Fruit fly (Drosophila melanogaster) whole organism, embryonic: ENCODE measurements around the gene AspRS-m.

Experiments used
- Ada2b ChIP-seq: fragments of 200-800 bp; sonication (Bioruptor generic); IDR thresholded peaks from 2 replicates; pipeline ENCODE4 v1.3.6; 2022; ENCODE audit warnings: missing biosample characterization, missing genetic modification characterization
- Atf-2 ChIP-seq: fragments of 200-800 bp; sonication (Bioruptor generic); optimal IDR thresholded peaks from 2 replicates; lab custom pipeline; 2016; ENCODE audit warnings: missing biosample characterization, missing genetic modification characterization
- Awh ChIP-seq: fragments of 200-800 bp; sonication (Bioruptor generic); IDR thresholded peaks from 2 replicates; pipeline ENCODE4, ENCODE4 v1.3.6; 2022; ENCODE audit warnings: missing biosample characterization, missing genetic modification characterization
- Bteb2 ChIP-seq: fragments of 200-800 bp; sonication (Bioruptor generic); optimal IDR thresholded peaks from 2 replicates; lab custom pipeline; 2016; ENCODE audit warnings: missing biosample characterization, missing genetic modification characterization
- CG11085 ChIP-seq: fragments of 200-800 bp; sonication (Bioruptor generic); IDR thresholded peaks from 2 replicates; pipeline ENCODE4 v1.3.6; 2022; ENCODE audit warnings: missing biosample characterization, missing genetic modification characterization
- CG12942 ChIP-seq: fragments of 200-800 bp; sonication (Bioruptor generic); optimal IDR thresholded peaks from 3 replicates; lab custom pipeline; 2016; ENCODE audit warnings: missing biosample characterization, missing genetic modification characterization
- CG15696 ChIP-seq: fragments of 200-800 bp; sonication (Bioruptor generic); optimal IDR thresholded peaks from 2 replicates; lab custom pipeline; 2019; ENCODE audit warnings: missing biosample characterization, mild to moderate bottlenecking, missing genetic modification characterization, moderate library complexity
- CG1603 ChIP-seq: fragments of 200-800 bp; sonication (Bioruptor generic); optimal IDR thresholded peaks from 2 replicates; lab custom pipeline; 2019; ENCODE audit warnings: missing biosample characterization, mild to moderate bottlenecking, missing genetic modification characterization, moderate library complexity
- CG16813 ChIP-seq: fragments of 200-800 bp; sonication (Bioruptor generic); IDR thresholded peaks from 3 replicates; pipeline ENCODE4 v1.3.6; 2022; ENCODE audit warnings: missing biosample characterization, missing genetic modification characterization; ENCODE audit not compliant: partially characterized antibody
- CG16863 ChIP-seq: fragments of 200-800 bp; sonication (Bioruptor generic); optimal IDR thresholded peaks from 3 replicates; lab custom pipeline; 2016; ENCODE audit warnings: missing biosample characterization, missing genetic modification characterization
- CG17328 ChIP-seq: fragments of 200-800 bp; sonication (Bioruptor generic); IDR thresholded peaks from 2 replicates; pipeline ENCODE4 v1.3.6; 2022; ENCODE audit warnings: missing biosample characterization, missing genetic modification characterization
- CG1832 ChIP-seq: fragments of 200-800 bp; sonication (Bioruptor generic); optimal IDR thresholded peaks from 2 replicates; lab custom pipeline; 2017; ENCODE audit warnings: missing biosample characterization, mild to moderate bottlenecking, missing genetic modification characterization, inconsistent platforms
- CG2129 ChIP-seq: fragments of 200-800 bp; sonication (Bioruptor generic); IDR thresholded peaks from 2 replicates; pipeline ENCODE4 v1.3.6; 2022; ENCODE audit warnings: missing biosample characterization, missing genetic modification characterization; ENCODE audit not compliant: partially characterized antibody
- CG3065 ChIP-seq: fragments of 200-800 bp; sonication (Bioruptor generic); optimal IDR thresholded peaks from 2 replicates; lab custom pipeline; 2016; ENCODE audit warnings: missing biosample characterization, missing genetic modification characterization
- CG32772 ChIP-seq: fragments of 200-800 bp; sonication (Bioruptor generic); IDR thresholded peaks from 2 replicates; pipeline ENCODE4 v1.3.6; 2022; ENCODE audit warnings: missing biosample characterization, missing genetic modification characterization
- CG3281 ChIP-seq: fragments of 200-800 bp; sonication (Bioruptor generic); optimal IDR thresholded peaks from 3 replicates; lab custom pipeline; 2017; ENCODE audit warnings: missing biosample characterization, mild to moderate bottlenecking, missing genetic modification characterization
- CG33213 ChIP-seq: fragments of 200-800 bp; sonication (Bioruptor generic); optimal IDR thresholded peaks from 3 replicates; lab custom pipeline; 2016; ENCODE audit warnings: missing biosample characterization, missing genetic modification characterization
- CG42726 ChIP-seq: fragments of 200-800 bp; sonication (Bioruptor generic); IDR thresholded peaks from 2 replicates; pipeline ENCODE4 v1.3.6; 2022; ENCODE audit warnings: missing biosample characterization, missing genetic modification characterization; ENCODE audit not compliant: partially characterized antibody
- CG4328 ChIP-seq: fragments of 200-800 bp; sonication (Bioruptor generic); optimal IDR thresholded peaks from 3 replicates; lab custom pipeline; 2017; ENCODE audit warnings: missing biosample characterization, missing genetic modification reagents, missing genetic modification characterization
- CG4360 ChIP-seq: fragments of 200-800 bp; sonication (Bioruptor generic); IDR thresholded peaks from 2 replicates; pipeline ENCODE4 v1.3.6; 2022; ENCODE audit warnings: missing biosample characterization, missing genetic modification characterization
- CG6175 ChIP-seq: fragments of 200-800 bp; sonication (Bioruptor generic); IDR thresholded peaks from 3 replicates; pipeline ENCODE4 v1.3.6; 2022; ENCODE audit warnings: missing biosample characterization, missing genetic modification characterization
- CG7271 ChIP-seq: fragments of 200-800 bp; sonication (Bioruptor generic); optimal IDR thresholded peaks from 2 replicates; lab custom pipeline; 2018; ENCODE audit warnings: missing biosample characterization, mild to moderate bottlenecking, missing genetic modification characterization, moderate library complexity
- CG8089 ChIP-seq: fragments of 200-800 bp; sonication (Bioruptor generic); optimal IDR thresholded peaks from 3 replicates; lab custom pipeline; 2016; ENCODE audit warnings: missing biosample characterization, missing genetic modification characterization
- CG8478 ChIP-seq: fragments of >200 bp; optimal IDR thresholded peaks from 2 replicates; lab custom pipeline; 2018
- CkIIα-i1 ChIP-seq: fragments of 200-800 bp; sonication (Bioruptor generic); IDR thresholded peaks from 2 replicates; pipeline ENCODE4 v1.3.6; 2022; ENCODE audit warnings: missing biosample characterization, missing genetic modification characterization
- Dll ChIP-seq: fragments of 200-800 bp; sonication (Bioruptor generic); IDR thresholded peaks from 4 replicates; pipeline ENCODE4 v1.3.6; 2022; ENCODE audit warnings: missing biosample characterization, missing genetic modification characterization; ENCODE audit not compliant: partially characterized antibody
- Doc3 ChIP-seq: fragments of 200-800 bp; sonication (Bioruptor generic); IDR thresholded peaks from 3 replicates; pipeline ENCODE4 v1.3.6; 2022; ENCODE audit warnings: missing biosample characterization, missing genetic modification characterization; ENCODE audit not compliant: partially characterized antibody
- Dref ChIP-seq: fragments of 200-800 bp; sonication (Bioruptor generic); IDR thresholded peaks from 2 replicates; pipeline ENCODE4 v1.3.6; 2022; ENCODE audit warnings: missing biosample characterization, missing genetic modification characterization
- Drgx ChIP-seq: fragments of 200-800 bp; sonication (Bioruptor generic); IDR thresholded peaks from 2 replicates; pipeline ENCODE4 v1.3.6; 2022; ENCODE audit warnings: missing biosample characterization, missing genetic modification characterization
- HLH3B ChIP-seq: fragments of 200-800 bp; sonication (Bioruptor generic); IDR thresholded peaks from 2 replicates; pipeline ENCODE4 v1.3.6; 2022; ENCODE audit warnings: missing biosample characterization, missing genetic modification characterization
- Jarid2 ChIP-seq: fragments of 200-800 bp; sonication (Bioruptor generic); optimal IDR thresholded peaks from 3 replicates; lab custom pipeline; 2017; ENCODE audit warnings: mild to moderate bottlenecking, missing biosample characterization, missing genetic modification reagents, missing genetic modification characterization
- Nf-YA ChIP-seq: fragments of 200-800 bp; sonication (Bioruptor generic); IDR thresholded peaks from 2 replicates; pipeline ENCODE4 v1.3.6; 2022; ENCODE audit warnings: missing biosample characterization, missing genetic modification characterization
- Ravus ChIP-seq: fragments of 200-800 bp; sonication (Bioruptor generic); IDR thresholded peaks from 2 replicates; pipeline ENCODE4 v1.3.6; 2022; ENCODE audit warnings: missing biosample characterization, missing genetic modification characterization
- Ssrp ChIP-seq: fragments of 200-800 bp; sonication (Bioruptor generic); optimal IDR thresholded peaks from 2 replicates; lab custom pipeline; 2018; ENCODE audit warnings: missing biosample characterization, mild to moderate bottlenecking, missing genetic modification characterization, moderate library complexity
- Tbp ChIP-seq: fragments of >200 bp; optimal IDR thresholded peaks from 2 replicates; lab custom pipeline; 2018; ENCODE audit warnings: missing biosample characterization, missing genetic modification characterization
- cwo ChIP-seq: fragments of 200-800 bp; sonication (Bioruptor generic); optimal IDR thresholded peaks from 3 replicates; lab custom pipeline; 2017; ENCODE audit warnings: missing biosample characterization, missing genetic modification characterization, mild to moderate bottlenecking, moderate library complexity, missing genetic modification reagents
- ewg ChIP-seq: fragments of 200-800 bp; sonication (Bioruptor generic); optimal IDR thresholded peaks from 3 replicates; lab custom pipeline; 2017; ENCODE audit warnings: mild to moderate bottlenecking, missing biosample characterization, missing genetic modification reagents, missing genetic modification characterization
- fru ChIP-seq: fragments of >200 bp; optimal IDR thresholded peaks from 2 replicates; lab custom pipeline; 2017
- gsb ChIP-seq: fragments of 200-800 bp; sonication (Bioruptor generic); IDR thresholded peaks from 2 replicates; pipeline ENCODE4 v1.3.6; 2022; ENCODE audit warnings: missing biosample characterization, missing genetic modification characterization
- kah ChIP-seq: fragments of 200-800 bp; sonication (Bioruptor generic); optimal IDR thresholded peaks from 2 replicates; lab custom pipeline; 2018; ENCODE audit warnings: missing biosample characterization, mild to moderate bottlenecking, missing genetic modification characterization
- kay ChIP-seq: fragments of 200-800 bp; sonication (Bioruptor generic); optimal IDR thresholded peaks from 2 replicates; lab custom pipeline; 2016; ENCODE audit warnings: missing biosample characterization, missing genetic modification characterization
- lilli ChIP-seq: fragments of 200-800 bp; sonication (Bioruptor generic); optimal IDR thresholded peaks from 3 replicates; lab custom pipeline; 2016; ENCODE audit warnings: missing biosample characterization, missing genetic modification characterization
- mam ChIP-seq: fragments of 200-800 bp; sonication (Bioruptor generic); optimal IDR thresholded peaks from 3 replicates; lab custom pipeline; 2016; ENCODE audit warnings: missing biosample characterization, missing genetic modification characterization
- otp ChIP-seq: fragments of 200-800 bp; sonication (Bioruptor generic); IDR thresholded peaks from 3 replicates; pipeline ENCODE4, ENCODE4 v1.3.6; 2022; ENCODE audit warnings: missing biosample characterization, missing genetic modification characterization
- repo ChIP-seq: fragments of 200-800 bp; sonication (Bioruptor generic); optimal IDR thresholded peaks from 2 replicates; lab custom pipeline; 2016; ENCODE audit warnings: missing biosample characterization, missing genetic modification characterization
- slp2 ChIP-seq: fragments of 200-800 bp; sonication (Bioruptor generic); optimal IDR thresholded peaks from 2 replicates; lab custom pipeline; 2016; ENCODE audit warnings: missing biosample characterization, missing genetic modification characterization
- so ChIP-seq: fragments of 200-800 bp; sonication (Bioruptor generic); IDR thresholded peaks from 3 replicates; pipeline ENCODE4 v1.3.6; 2022; ENCODE audit warnings: missing biosample characterization, missing genetic modification characterization
- tin ChIP-seq: fragments of 200-800 bp; sonication (Bioruptor generic); optimal IDR thresholded peaks from 3 replicates; lab custom pipeline; 2016; ENCODE audit warnings: missing biosample characterization, missing genetic modification characterization
- trem ChIP-seq: fragments of 200-800 bp; optimal IDR thresholded peaks from 3 replicates; lab custom pipeline; 2019; ENCODE audit warnings: missing biosample characterization, mild to moderate bottlenecking, missing genetic modification characterization, moderate library complexity
- vfl ChIP-seq: fragments of 200-800 bp; sonication (Bioruptor generic); optimal IDR thresholded peaks from 2 replicates; lab custom pipeline; 2016; ENCODE audit warnings: missing biosample characterization, missing genetic modification characterization
- wdn ChIP-seq: fragments of 200-800 bp; sonication (Bioruptor generic); IDR thresholded peaks from 2 replicates; pipeline ENCODE4 v1.3.6; 2022; ENCODE audit warnings: missing biosample characterization, missing genetic modification characterization
- zen ChIP-seq: fragments of 200-800 bp; sonication (Bioruptor generic); optimal IDR thresholded peaks from 3 replicates; lab custom pipeline; 2018; ENCODE audit warnings: missing biosample characterization, mild to moderate bottlenecking, missing genetic modification characterization, moderate library complexity
- zf30C ChIP-seq: fragments of 200-800 bp; sonication (Bioruptor generic); optimal IDR thresholded peaks from 3 replicates; lab custom pipeline; 2018; ENCODE audit warnings: missing biosample characterization, mild to moderate bottlenecking, missing genetic modification characterization

The AspRS-m gene

DNA sequence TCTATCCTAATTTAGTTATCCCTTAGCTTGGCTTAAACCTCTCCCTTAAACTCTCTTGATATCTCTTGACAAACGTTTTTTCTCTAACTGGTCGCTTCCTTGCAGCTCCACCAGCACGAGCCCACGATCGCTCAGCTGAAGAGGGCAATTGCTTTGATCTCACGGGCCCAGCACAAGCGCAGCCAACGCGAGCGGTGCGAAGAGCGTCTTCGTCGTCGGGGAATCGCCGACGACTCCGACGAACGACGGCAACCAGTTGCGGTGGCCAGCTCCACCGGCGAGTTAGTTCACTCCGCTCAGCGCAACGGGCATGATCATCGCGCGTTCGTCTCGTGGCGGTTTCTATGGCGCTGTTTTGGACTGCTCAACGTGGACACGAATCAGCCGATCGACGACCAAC lies 54.1 kb downstream of the AspRS-m start (continued):
- TF ChIP-seq Jarid2 (GFP tag; lab: Kevin White, UChicago) (peak; percentile 93), zen (tag; lab: Kevin White, UChicago) (no peak), so (GFP tag; lab: Robert Waterston, UW) (peak; percentile 24; the same call in 1 of the 3 replicates), repo (GFP tag; lab: Kevin White, UChicago) (no peak), CG4328 (GFP tag; lab: Kevin White, UChicago) (no peak), mam (GFP tag; lab: Kevin White, UChicago) (no peak), CG42726 (GFP tag; lab: Robert Waterston, UW) (no peak), Nf-YA (no peak), Tbp (GFP tag; lab: Kevin White, UChicago) (no peak), fru (lab: Kevin White, UChicago) (no peak), kah (GFP tag; lab: Kevin White, UChicago) (no peak), wdn (GFP tag; lab: Robert Waterston, UW) (no peak), Bteb2 (GFP tag; lab: Kevin White, UChicago) (no peak), ewg (no peak), Dref (GFP tag; lab: Robert Waterston, UW) (0 out of 2 replicates have a peak, but pooled peaks have one; percentile 17), CG12942 (GFP tag; lab: Kevin White, UChicago) (no peak), trem (tag; lab: Kevin White, UChicago) (no peak), vfl (no peak), Doc3 (no peak), Ada2b (GFP tag; lab: Robert Waterston, UW) (no peak), CG15696 (tag; lab: Kevin White, UChicago) (no peak), CG33213 (no peak), kay (GFP tag; lab: Kevin White, UChicago) (no peak), Drgx (peak; percentile 42; the same call in 1 of the 2 replicates), otp (GFP tag; lab: Robert Waterston, UW) (no peak), slp2 (no peak), CG2129 (GFP tag; lab: Robert Waterston, UW) (no peak), CG7271 (no peak), CG11085 (GFP tag; lab: Robert Waterston, UW) (no peak; the same call in 1 of the 2 replicates), CG6175 (0 out of 3 replicates have a peak, but pooled peaks have one; percentile 18), gsb (GFP tag; lab: Robert Waterston, UW) (peak; percentile 44; the same call in 1 of the 2 replicates), CG1832 (GFP tag; lab: Kevin White, UChicago) (no peak), CG8478 (lab: Kevin White, UChicago) (no peak), CG16813 (GFP tag; lab: Robert Waterston, UW) (no peak), Ssrp (tag; lab: Kevin White, UChicago) (no peak), Ravus (GFP tag; lab: Robert Waterston, UW) (no peak), CG32772 (no peak), Awh (GFP tag; lab: Robert Waterston, UW) (no peak), lilli (GFP tag; lab: Kevin White, UChicago) (no peak), tin (GFP tag; lab: Kevin White, UChicago) (no peak), CG4360 (GFP tag; lab: Robert Waterston, UW) (no peak), HLH3B (GFP tag; lab: Robert Waterston, UW) (peak; percentile 38; the same call in 1 of the 2 replicates), CG1603 (tag; lab: Kevin White, UChicago) (no peak), cwo (peak; percentile 17), CG17328 (peak; percentile 42; the same call in 1 of the 2 replicates), CG3065 (GFP tag; lab: Kevin White, UChicago) (no peak), CG8089 (GFP tag; lab: Kevin White, UChicago) (no peak), zf30C (GFP tag; lab: Kevin White, UChicago) (no peak), CG3281 (GFP tag; lab: Kevin White, UChicago) (no peak), Atf-2 (no peak), Dll (GFP tag; lab: Robert Waterston, UW) (no peak), CG16863 (GFP tag; lab: Kevin White, UChicago) (no peak), CkIIα-i1 (GFP tag; lab: Robert Waterston, UW) (no peak)
